Fruit fly (Drosophila melanogaster) whole organism, embryonic: ENCODE results near the gene CG11858.

Source experiments
- Ada2b ChIP-seq: fragments of 200-800 bp; sonication (Bioruptor generic); IDR thresholded peaks from 2 replicates; pipeline ENCODE4 v1.3.6; 2022; ENCODE audit warnings: missing biosample characterization, missing genetic modification characterization
- Aef1 ChIP-seq: fragments of 200-800 bp; sonication (Bioruptor generic); IDR thresholded peaks from 3 replicates; pipeline ENCODE4 v1.3.6; 2022; ENCODE audit warnings: missing biosample characterization, missing genetic modification characterization
- Atf-2 ChIP-seq: fragments of 200-800 bp; sonication (Bioruptor generic); optimal IDR thresholded peaks from 2 replicates; lab custom pipeline; 2016; ENCODE audit warnings: missing biosample characterization, missing genetic modification characterization
- Atf6 ChIP-seq: fragments of 200-800 bp; sonication (Bioruptor generic); IDR thresholded peaks from 2 replicates; pipeline ENCODE4 v1.3.6; 2022; ENCODE audit warnings: missing biosample characterization, missing genetic modification characterization
- BEAF-32 ChIP-seq: fragments of 200-800 bp; sonication (Bioruptor generic); optimal IDR thresholded peaks from 3 replicates; lab custom pipeline; 2017; ENCODE audit warnings: missing biosample characterization, missing genetic modification characterization, mild to moderate bottlenecking, moderate library complexity, missing genetic modification reagents
- Bgb ChIP-seq: fragments of 200-800 bp; sonication (Bioruptor generic); IDR thresholded peaks from 2 replicates; pipeline ENCODE4 v1.3.6; 2022; ENCODE audit warnings: missing biosample characterization, missing genetic modification characterization; ENCODE audit not compliant: partially characterized antibody
- CG12071 ChIP-seq: fragments of 200-800 bp; sonication (Bioruptor generic); optimal IDR thresholded peaks from 3 replicates; lab custom pipeline; 2018; ENCODE audit warnings: missing biosample characterization, mild to moderate bottlenecking, missing genetic modification characterization
- CG12942 ChIP-seq: fragments of 200-800 bp; sonication (Bioruptor generic); optimal IDR thresholded peaks from 3 replicates; lab custom pipeline; 2016; ENCODE audit warnings: missing biosample characterization, missing genetic modification characterization
- CG14014 ChIP-seq: fragments of 200-800 bp; sonication (Bioruptor generic); IDR thresholded peaks from 2 replicates; pipeline ENCODE4 v1.3.6; 2022; ENCODE audit warnings: missing biosample characterization, missing genetic modification characterization
- CG14441 ChIP-seq: fragments of 200-800 bp; sonication (Bioruptor generic); IDR thresholded peaks from 2 replicates; pipeline ENCODE4 v1.3.6; 2022; ENCODE audit warnings: missing biosample characterization, missing genetic modification characterization
- CG14710 ChIP-seq: fragments of 200-800 bp; sonication (Bioruptor generic); optimal IDR thresholded peaks from 3 replicates; lab custom pipeline; 2019; ENCODE audit warnings: missing biosample characterization, mild to moderate bottlenecking, missing genetic modification characterization, moderate library complexity
- CG14860 ChIP-seq: fragments of 200-800 bp; sonication (Bioruptor generic); IDR thresholded peaks from 3 replicates; pipeline ENCODE4 v1.3.6; 2022; ENCODE audit warnings: missing biosample characterization, missing genetic modification characterization; ENCODE audit not compliant: partially characterized antibody
- CG1602 ChIP-seq: fragments of 200-800 bp; sonication (Bioruptor generic); optimal IDR thresholded peaks from 3 replicates; lab custom pipeline; 2016; ENCODE audit warnings: missing biosample characterization, missing genetic modification characterization
- CG16813 ChIP-seq: fragments of 200-800 bp; sonication (Bioruptor generic); IDR thresholded peaks from 3 replicates; pipeline ENCODE4 v1.3.6; 2022; ENCODE audit warnings: missing biosample characterization, missing genetic modification characterization; ENCODE audit not compliant: partially characterized antibody
- CG18011 ChIP-seq: fragments of 200-800 bp; sonication (Bioruptor generic); optimal IDR thresholded peaks from 2 replicates; lab custom pipeline; 2017; ENCODE audit warnings: missing biosample characterization, missing genetic modification characterization, mild to moderate bottlenecking, moderate library complexity, missing genotype
- CG18262 ChIP-seq: fragments of 200-800 bp; optimal IDR thresholded peaks from 3 replicates; lab custom pipeline; 2019; ENCODE audit warnings: missing biosample characterization, mild to moderate bottlenecking, missing genetic modification characterization, moderate library complexity
- CG2120 ChIP-seq: fragments of 200-800 bp; sonication (Bioruptor generic); optimal IDR thresholded peaks from 3 replicates; lab custom pipeline; 2016; ENCODE audit warnings: missing biosample characterization, missing genetic modification characterization
- CG2712 ChIP-seq: fragments of 200-800 bp; optimal IDR thresholded peaks from 3 replicates; lab custom pipeline; 2019; ENCODE audit warnings: missing biosample characterization, mild to moderate bottlenecking, missing genetic modification characterization, moderate library complexity
- CG34376 ChIP-seq: fragments of 200-800 bp; sonication (Bioruptor generic); optimal IDR thresholded peaks from 2 replicates; lab custom pipeline; 2018; ENCODE audit warnings: missing biosample characterization, mild to moderate bottlenecking, missing genetic modification characterization
- CG3838 ChIP-seq: fragments of 200-800 bp; sonication (Bioruptor generic); optimal IDR thresholded peaks from 3 replicates; lab custom pipeline; 2016; ENCODE audit warnings: missing biosample characterization, missing genetic modification characterization
- CG3995 ChIP-seq: fragments of 200-800 bp; sonication (Bioruptor generic); optimal IDR thresholded peaks from 3 replicates; lab custom pipeline; 2016; ENCODE audit warnings: missing biosample characterization, missing genetic modification characterization
- CG4360 ChIP-seq: fragments of 200-800 bp; sonication (Bioruptor generic); IDR thresholded peaks from 2 replicates; pipeline ENCODE4 v1.3.6; 2022; ENCODE audit warnings: missing biosample characterization, missing genetic modification characterization
- CG4820 ChIP-seq: fragments of 200-800 bp; sonication (Bioruptor generic); optimal IDR thresholded peaks from 3 replicates; lab custom pipeline; 2016; ENCODE audit warnings: missing biosample characterization, missing genetic modification characterization
- CG7357 ChIP-seq: fragments of 200-800 bp; sonication (Bioruptor generic); IDR thresholded peaks from 3 replicates; pipeline ENCODE4 v1.3.6; 2022; ENCODE audit warnings: missing biosample characterization, missing genetic modification characterization
- CG7928 ChIP-seq: fragments of 200-800 bp; sonication (Bioruptor generic); optimal IDR thresholded peaks from 2 replicates; lab custom pipeline; 2017; ENCODE audit warnings: missing biosample characterization, mild to moderate bottlenecking, missing genetic modification characterization
- CG8924 ChIP-seq: fragments of 200-800 bp; optimal IDR thresholded peaks from 3 replicates; lab custom pipeline; 2019; ENCODE audit warnings: missing biosample characterization, mild to moderate bottlenecking, missing genetic modification characterization, moderate library complexity
- CG9876 ChIP-seq: fragments of 200-800 bp; sonication (Bioruptor generic); optimal IDR thresholded peaks from 2 replicates; lab custom pipeline; 2016; ENCODE audit warnings: missing biosample characterization, missing genetic modification characterization
- CTCF ChIP-seq: fragments of 200-800 bp; sonication (Bioruptor generic); optimal IDR thresholded peaks from 2 replicates; lab custom pipeline; 2017; ENCODE audit warnings: missing biosample characterization, mild to moderate bottlenecking, missing genetic modification characterization, moderate library complexity
- CrebB ChIP-seq: fragments of 200-800 bp; sonication (Bioruptor generic); optimal IDR thresholded peaks from 3 replicates; lab custom pipeline; 2018; ENCODE audit warnings: missing biosample characterization, mild to moderate bottlenecking, missing genetic modification characterization
- Eip74EF ChIP-seq, 2 experiments: fragments of 200-800 bp in 1 of 2; fragments of >200 bp in 1 of 2; sonication (Bioruptor generic) in 1 of 2; optimal IDR thresholded peaks; 2 replicates each; lab custom pipeline; 2017 to 2019; ENCODE audit warnings: missing biosample characterization in 2 of 2, missing genetic modification characterization in 2 of 2, mild to moderate bottlenecking in 1 of 2, moderate library complexity in 1 of 2
- Hsf ChIP-seq: fragments of 200-800 bp; sonication (Bioruptor generic); optimal IDR thresholded peaks from 3 replicates; lab custom pipeline; 2016; ENCODE audit warnings: missing biosample characterization, missing genetic modification characterization
- MTF-1 ChIP-seq: fragments of 200-800 bp; sonication (Bioruptor generic); optimal IDR thresholded peaks from 2 replicates; lab custom pipeline; 2018; ENCODE audit warnings: missing biosample characterization, mild to moderate bottlenecking, missing genetic modification characterization, borderline replicate concordance
- Myb ChIP-seq: fragments of 200-800 bp; sonication (Bioruptor generic); optimal IDR thresholded peaks from 2 replicates; lab custom pipeline; 2016; ENCODE audit warnings: missing biosample characterization, missing genetic modification characterization
- ab ChIP-seq: fragments of 200-800 bp; sonication (Bioruptor generic); optimal IDR thresholded peaks from 2 replicates; lab custom pipeline; 2016; ENCODE audit warnings: missing biosample characterization, missing genetic modification characterization
- ap ChIP-seq: fragments of 200-800 bp; sonication (Bioruptor generic); IDR thresholded peaks from 2 replicates; pipeline ENCODE4 v1.3.6; 2022; ENCODE audit warnings: missing biosample characterization, missing genetic modification characterization
- ash1 ChIP-seq: fragments of 200-800 bp; sonication (Bioruptor generic); optimal IDR thresholded peaks from 2 replicates; lab custom pipeline; 2018; ENCODE audit warnings: missing biosample characterization, mild to moderate bottlenecking, missing genetic modification characterization
- bab2 ChIP-seq: fragments of 200-800 bp; sonication (Bioruptor generic); optimal IDR thresholded peaks from 2 replicates; lab custom pipeline; 2016; ENCODE audit warnings: missing biosample characterization, missing genetic modification characterization
- chif ChIP-seq, 2 experiments: fragments of 200-800 bp; sonication (Bioruptor generic); optimal IDR thresholded peaks; 3 replicates each; lab custom pipeline; 2016; ENCODE audit warnings: missing biosample characterization in 2 of 2, missing genetic modification characterization in 2 of 2
- da ChIP-seq: fragments of 200-800 bp; sonication (Bioruptor generic); optimal IDR thresholded peaks from 2 replicates; lab custom pipeline; 2016; ENCODE audit warnings: missing biosample characterization, missing genetic modification characterization
- danr ChIP-seq: fragments of 200-800 bp; sonication (Bioruptor generic); IDR thresholded peaks from 2 replicates; pipeline ENCODE4 v1.3.6; 2022; ENCODE audit warnings: missing biosample characterization, missing genetic modification characterization
- dpn ChIP-seq, 2 experiments: fragments of 200-800 bp; sonication (Bioruptor generic); optimal IDR thresholded peaks; 3 replicates each; lab custom pipeline; 2016; ENCODE audit warnings: missing biosample characterization in 2 of 2, missing genetic modification characterization in 2 of 2
- ewg ChIP-seq: fragments of 200-800 bp; sonication (Bioruptor generic); optimal IDR thresholded peaks from 3 replicates; lab custom pipeline; 2017; ENCODE audit warnings: mild to moderate bottlenecking, missing biosample characterization, missing genetic modification reagents, missing genetic modification characterization
- exex ChIP-seq: fragments of 200-800 bp; sonication (Bioruptor generic); optimal IDR thresholded peaks from 4 replicates; lab custom pipeline; 2018; ENCODE audit warnings: missing biosample characterization, mild to moderate bottlenecking, missing genetic modification characterization, moderate library complexity
- grn ChIP-seq: fragments of 200-800 bp; sonication (Bioruptor generic); optimal IDR thresholded peaks from 3 replicates; lab custom pipeline; 2017; ENCODE audit warnings: missing biosample characterization, missing genetic modification characterization
- gsb-n ChIP-seq: fragments of 200-800 bp; sonication (Bioruptor generic); optimal IDR thresholded peaks from 3 replicates; lab custom pipeline; 2018; ENCODE audit warnings: missing biosample characterization, mild to moderate bottlenecking, missing genetic modification characterization
- hb ChIP-seq: fragments of 200-800 bp; sonication (Bioruptor generic); IDR thresholded peaks from 3 replicates; pipeline ENCODE4 v1.3.6; 2022; ENCODE audit warnings: missing biosample characterization, missing genetic modification characterization; ENCODE audit not compliant: partially characterized antibody
- her ChIP-seq: fragments of 200-800 bp; sonication (Bioruptor generic); optimal IDR thresholded peaks from 2 replicates; lab custom pipeline; 2016; ENCODE audit warnings: missing biosample characterization, missing genetic modification characterization
- knrl ChIP-seq: fragments of 200-800 bp; sonication (Bioruptor generic); IDR thresholded peaks from 3 replicates; pipeline ENCODE4 v1.3.6; 2022; ENCODE audit warnings: missing biosample characterization, missing genetic modification characterization; ENCODE audit not compliant: partially characterized antibody
- nerfin-2 ChIP-seq: fragments of 200-800 bp; sonication (Bioruptor generic); IDR thresholded peaks from 2 replicates; pipeline ENCODE4 v1.3.6; 2022; ENCODE audit warnings: missing biosample characterization, missing genetic modification characterization; ENCODE audit not compliant: partially characterized antibody
- nmo ChIP-seq: fragments of 200-800 bp; sonication (Bioruptor generic); optimal IDR thresholded peaks from 2 replicates; lab custom pipeline; 2018; ENCODE audit warnings: missing biosample characterization, mild to moderate bottlenecking, missing genetic modification characterization, moderate library complexity
- usp ChIP-seq: fragments of >200 bp; optimal IDR thresholded peaks from 2 replicates; lab custom pipeline; 2017; ENCODE audit warnings: missing biosample characterization, missing genetic modification characterization

The CG11858 gene

dm6 chr3R:25215123-25215522 lies 47.4 kb upstream of the CG11858 start, which contains the start of gene Saysd1 (continued):
- peak; percentile 9 for TF ChIP-seq exex (tag; lab: Kevin White, UChicago)
- no peak for TF ChIP-seq grn (GFP tag; lab: Kevin White, UChicago)
- no peak for TF ChIP-seq CrebB (tag; lab: Kevin White, UChicago)
- TF ChIP-seq chif (GFP tag; optimal IDR thresholded peaks at IDR 0.05; lab: Kevin White, UChicago) = no peak
- TF ChIP-seq Atf6 (GFP tag; lab: Robert Waterston, UW) = no peak
- TF ChIP-seq danr (GFP tag; lab: Robert Waterston, UW) = no peak
- no peak for TF ChIP-seq bab2
- TF ChIP-seq ash1 (GFP tag; lab: Kevin White, UChicago) = no peak
- TF ChIP-seq hb = peak; percentile 85
- TF ChIP-seq CG12942 = no peak
- no peak for TF ChIP-seq ap (GFP tag; lab: Robert Waterston, UW)
- no peak for TF ChIP-seq usp
- TF ChIP-seq MTF-1 (GFP tag; lab: Kevin White, UChicago) = no peak
- TF ChIP-seq CG7928 (GFP tag; lab: Kevin White, UChicago) = no peak
- TF ChIP-seq gsb-n (tag; lab: Kevin White, UChicago) = no peak
- peak; percentile 81 for TF ChIP-seq knrl
- TF ChIP-seq CG4820 = no peak
- peak; percentile 51; the same call in 1 of the 2 replicates for TF ChIP-seq CG14441
- TF ChIP-seq CG9876 (GFP tag; lab: Kevin White, UChicago) = no peak
- TF ChIP-seq BEAF-32 (GFP tag; lab: Kevin White, UChicago) = peak; percentile 74
- no peak for TF ChIP-seq da (GFP tag; lab: Kevin White, UChicago)
- no peak for TF ChIP-seq CG3995 (GFP tag; lab: Kevin White, UChicago)
- no peak for TF ChIP-seq CG7357 (GFP tag; lab: Robert Waterston, UW)
- peak; percentile 19; the same call in 1 of the 3 replicates for TF ChIP-seq Aef1
- peak; percentile 25 for TF ChIP-seq CG14710 (tag; lab: Kevin White, UChicago)
- TF ChIP-seq CG2712 (tag; lab: Kevin White, UChicago) = no peak
- peak; percentile 76 for TF ChIP-seq CG16813 (GFP tag; lab: Robert Waterston, UW)
- peak; percentile 80 for TF ChIP-seq CG14860 (GFP tag; lab: Robert Waterston, UW)
- TF ChIP-seq CG18011 (GFP tag; lab: Kevin White, UChicago) = no peak
- TF ChIP-seq ab (GFP tag; lab: Kevin White, UChicago) = no peak
- no peak for TF ChIP-seq CG8924 (tag; lab: Kevin White, UChicago)
- no peak for TF ChIP-seq CG3838 (GFP tag; lab: Kevin White, UChicago)
- peak; percentile 51 for TF ChIP-seq Myb (GFP tag; lab: Kevin White, UChicago)
- no peak for TF ChIP-seq CTCF (GFP tag; lab: Kevin White, UChicago)
- TF ChIP-seq CG14014 (GFP tag; lab: Robert Waterston, UW) = no peak
- peak; percentile 6 for TF ChIP-seq CG2120
- TF ChIP-seq dpn (GFP tag; optimal IDR thresholded peaks at IDR 0.05; lab: Kevin White, UChicago) = peak in 1 of 2 experiments; percentile 13
- no peak for TF ChIP-seq Hsf (GFP tag; lab: Kevin White, UChicago)
- no peak for TF ChIP-seq CG34376 (GFP tag; lab: Kevin White, UChicago)
- no peak for TF ChIP-seq ewg (GFP tag; lab: Kevin White, UChicago)
- TF ChIP-seq CG12071 = no peak
- TF ChIP-seq CG18262 (tag; lab: Kevin White, UChicago) = no peak
- TF ChIP-seq nerfin-2 (GFP tag; lab: Robert Waterston, UW) = peak; percentile 71
- peak; percentile 53; the same call in 1 of the 2 replicates for TF ChIP-seq CG4360 (GFP tag; lab: Robert Waterston, UW)
- peak; percentile 26 for TF ChIP-seq nmo (GFP tag; lab: Kevin White, UChicago)
- TF ChIP-seq Eip74EF (GFP tag; optimal IDR thresholded peaks at IDR 0.05; lab: Kevin White, UChicago) = no peak
- no peak for TF ChIP-seq CG1602
- TF ChIP-seq Bgb (GFP tag; lab: Robert Waterston, UW) = peak; percentile 85
- peak; percentile 48; the same call in 1 of the 2 replicates for TF ChIP-seq Ada2b (GFP tag; lab: Robert Waterston, UW)
- TF ChIP-seq her (GFP tag; lab: Kevin White, UChicago) = no peak
- no peak for TF ChIP-seq Atf-2
